Worm (Caenorhabditis elegans): ENCODE results near the gene znf-622.

ce11 chrIII:6430834-6431233, 49.4 kb downstream of the znf-622 start, which contains the start of gene popl-1:
- TF ChIP-seq ceh-82 (tag; optimal IDR thresholded peaks at IDR 0.05) = no peak
- no peak for TF ChIP-seq elt-3 (tag; optimal IDR thresholded peaks at IDR 0.05)
- TF ChIP-seq sma-3 (GFP tag; optimal IDR thresholded peaks at IDR 0.05) = no peak
- no peak for TF ChIP-seq unc-62 (GFP tag; optimal IDR thresholded peaks at IDR 0.05)
- no peak for TF ChIP-seq nhr-25 (tag; optimal IDR thresholded peaks at IDR 0.05)
- TF ChIP-seq unc-55 (GFP tag; optimal IDR thresholded peaks at IDR 0.05) = no peak

All from whole organism, L2 larva.